Fruit fly (Drosophila melanogaster) Kc167 (cell line): ENCODE measurements around the gene CG15239.

Experiments
- Myc ChIP-seq: fragments of >200 bp; optimal IDR thresholded peaks from 2 replicates; lab custom pipeline; 2017; ENCODE audit warnings: missing external identifiers
- Sin3A ChIP-seq: fragments of >200 bp; optimal IDR thresholded peaks from 2 replicates; lab custom pipeline; 2018; ENCODE audit warnings: missing external identifiers
- insv ChIP-seq: fragments of >200 bp; optimal IDR thresholded peaks from 3 replicates; lab custom pipeline; 2018; ENCODE audit warnings: missing external identifiers
- psq ChIP-seq: fragments of >200 bp; optimal IDR thresholded peaks from 2 replicates; lab custom pipeline; 2017; ENCODE audit warnings: missing external identifiers

dm6 chrX:3842898-3843297 lies 41.1 kb upstream of the CG15239 start:
- TF ChIP-seq Myc (lab: Kevin White, UChicago) = no peak
- TF ChIP-seq insv (lab: Kevin White, UChicago) = no peak
- no peak for TF ChIP-seq psq
- no peak for TF ChIP-seq Sin3A (lab: Kevin White, UChicago)
